Fruit fly (Drosophila melanogaster): ENCODE measurements around the gene CG15365.
A peak's percentile ranks its signal among the peaks of the same experiment; 100 is the strongest.
"Not testable (repeated sequence)": the region's sequence is repeated elsewhere in the genome, so short reads cannot be mapped to it uniquely, and the experiment has no call there.

Gene CG15365

DNA sequence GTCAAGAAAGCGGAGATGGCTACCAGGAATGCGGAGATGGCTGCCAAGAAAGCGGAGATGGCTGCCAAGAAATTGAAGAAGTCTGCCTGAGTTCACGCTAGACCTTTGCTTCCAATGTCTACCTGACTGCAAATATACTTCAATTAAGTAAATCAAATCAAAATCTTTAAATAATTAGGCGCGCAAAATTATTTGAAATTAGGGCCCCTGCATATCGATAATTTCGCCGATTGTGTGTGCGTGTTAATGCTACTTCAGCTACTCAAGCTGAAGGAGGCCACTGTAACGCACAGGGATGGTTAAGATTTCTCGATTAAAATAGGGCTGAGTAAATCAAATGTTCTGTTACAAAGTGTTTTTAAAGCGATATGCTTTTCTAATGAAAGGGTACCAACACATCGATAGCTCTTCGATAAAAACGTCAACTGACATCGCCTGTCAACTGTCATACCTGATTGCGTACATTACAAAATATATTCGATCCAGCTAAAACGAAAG is 20.2 kb upstream of the CG15365 start, which contains the start of gene CG6999:
TSS of gene CG6999 (plus strand) at position 448 of the 498 bp plus-strand sequence.
- not testable (repeated sequence) for TF ChIP-seq bab1, Crg-1, ovo (GFP tag; optimal IDR thresholded peaks at IDR 0.05)

DNA sequence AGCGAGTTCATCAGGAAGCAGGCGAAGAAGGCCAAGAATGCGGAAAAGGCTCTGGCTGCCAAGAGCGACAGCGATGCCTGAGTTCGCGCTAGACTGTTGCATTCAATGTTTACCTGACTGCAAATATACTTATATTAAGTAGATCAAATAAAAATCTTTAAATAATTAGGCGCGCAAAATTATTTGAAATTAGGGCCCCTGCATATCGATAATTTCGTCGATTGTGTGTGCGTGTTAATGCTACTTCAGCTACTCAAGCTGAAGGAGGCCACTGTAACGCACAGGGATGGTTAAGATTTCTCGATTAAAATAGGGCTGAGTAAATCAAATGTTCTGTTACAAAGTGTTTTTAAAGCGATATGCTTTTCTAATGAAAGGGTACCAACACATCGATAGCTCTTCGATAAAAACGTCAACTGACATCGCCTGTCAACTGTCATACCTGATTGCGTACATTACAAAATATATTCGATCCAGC is 19.0 kb upstream of the CG15365 start, which contains the start of gene CG32706:
TSS of gene CG32706 (plus strand) at position 428 of the 478 bp plus-strand sequence.
- not testable (repeated sequence) for TF ChIP-seq Crg-1 (GFP tag; optimal IDR thresholded peaks at IDR 0.05); CG5204 (GFP tag; optimal IDR thresholded peaks at IDR 0.05); kay (GFP tag; ENCODE audit: borderline replicate concordance)

DNA sequence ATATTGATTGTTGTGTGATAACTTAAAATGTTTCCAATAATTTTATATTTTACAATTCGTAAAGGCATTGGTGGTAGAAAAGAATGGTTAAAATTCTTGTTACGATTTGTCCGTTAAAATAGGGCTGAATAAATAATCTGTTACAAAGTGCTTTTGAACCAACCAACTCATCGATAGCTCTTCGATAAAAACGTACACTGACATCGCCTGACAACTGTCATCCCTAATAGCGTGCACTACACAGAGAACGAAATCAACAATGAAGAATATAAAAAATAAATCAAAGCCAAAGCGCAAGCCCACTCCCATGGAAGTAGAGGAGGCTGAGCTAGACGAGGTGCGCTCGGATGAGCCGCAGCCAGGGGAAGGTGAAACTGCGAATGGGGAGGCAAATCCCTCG is 17.9 kb upstream of the CG15365 start, which contains the start of gene CG32708:
TSS of gene CG32708 (plus strand) at position 207 of the 400 bp plus-strand sequence.
- no peak for TF ChIP-seq ovo (GFP tag; optimal IDR thresholded peaks at IDR 0.05)
- TF ChIP-seq Crg-1 (GFP tag; optimal IDR thresholded peaks at IDR 0.05), result no peak
- no peak for TF ChIP-seq CG12768 (GFP tag; optimal IDR thresholded peaks at IDR 0.05)
- TF ChIP-seq CG7101 (tag; optimal IDR thresholded peaks at IDR 0.05), result no peak
- TF ChIP-seq Mnt (GFP tag; optimal IDR thresholded peaks at IDR 0.05), result peak; percentile 43
- no peak for TF ChIP-seq CG1620 (GFP tag; optimal IDR thresholded peaks at IDR 0.05)
- peak; percentile 66 for TF ChIP-seq bab1 (GFP tag; optimal IDR thresholded peaks at IDR 0.05)

DNA sequence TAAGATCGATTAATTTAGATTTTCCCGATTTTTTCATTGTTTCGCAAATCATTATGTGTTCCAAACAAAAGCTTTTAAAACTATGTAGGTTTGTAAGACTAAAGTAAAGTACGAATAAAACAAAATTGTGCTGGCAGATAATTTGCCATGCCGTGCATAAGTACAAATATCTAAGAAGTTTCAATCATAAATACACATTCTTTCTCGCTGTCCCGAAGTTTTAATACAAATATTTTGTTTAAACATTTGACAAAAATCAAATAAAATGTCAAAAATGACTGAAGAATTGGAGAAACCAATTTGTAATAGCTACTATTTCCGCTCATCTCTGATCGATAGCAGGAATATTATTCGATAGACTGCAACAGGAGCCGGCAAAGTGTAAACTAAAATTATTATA is 14.8 kb upstream of the CG15365 start, which contains the start of gene APC4:
TSS of gene APC4 (plus strand) at position 332 of the 400 bp plus-strand sequence.
- TF ChIP-seq ovo (GFP tag; optimal IDR thresholded peaks at IDR 0.05) (no peak), kay (GFP tag; ENCODE audit: borderline replicate concordance) (no peak), CG12768 (GFP tag; optimal IDR thresholded peaks at IDR 0.05) (no peak), cnc (optimal IDR thresholded peaks at IDR 0.05) (no peak), Mnt (GFP tag; optimal IDR thresholded peaks at IDR 0.05) (no peak), CG11617 (GFP tag; optimal IDR thresholded peaks at IDR 0.05) (peak; percentile 26), CG33017 (tag; optimal IDR thresholded peaks at IDR 0.05) (no peak), CG7045 (GFP tag; optimal IDR thresholded peaks at IDR 0.05) (no peak), CG1620 (GFP tag; optimal IDR thresholded peaks at IDR 0.05) (peak; percentile 9), CG5204 (GFP tag; optimal IDR thresholded peaks at IDR 0.05) (no peak), toe (GFP tag; optimal IDR thresholded peaks at IDR 0.05) (peak; percentile 65), tj (GFP tag; optimal IDR thresholded peaks at IDR 0.05) (peak; percentile 20), CG14711 (tag; optimal IDR thresholded peaks at IDR 0.05) (peak; percentile 2), Clk (GFP tag; optimal IDR thresholded peaks at IDR 0.05) (no peak), cic (GFP tag; optimal IDR thresholded peaks at IDR 0.05) (no peak), Crg-1 (GFP tag; optimal IDR thresholded peaks at IDR 0.05) (no peak), CG7101 (tag; optimal IDR thresholded peaks at IDR 0.05) (peak; percentile 33), Hr96 (GFP tag; optimal IDR thresholded peaks at IDR 0.05) (no peak), bab1 (GFP tag; optimal IDR thresholded peaks at IDR 0.05) (no peak), pad (GFP tag; optimal IDR thresholded peaks at IDR 0.05) (peak; percentile 31)

DNA sequence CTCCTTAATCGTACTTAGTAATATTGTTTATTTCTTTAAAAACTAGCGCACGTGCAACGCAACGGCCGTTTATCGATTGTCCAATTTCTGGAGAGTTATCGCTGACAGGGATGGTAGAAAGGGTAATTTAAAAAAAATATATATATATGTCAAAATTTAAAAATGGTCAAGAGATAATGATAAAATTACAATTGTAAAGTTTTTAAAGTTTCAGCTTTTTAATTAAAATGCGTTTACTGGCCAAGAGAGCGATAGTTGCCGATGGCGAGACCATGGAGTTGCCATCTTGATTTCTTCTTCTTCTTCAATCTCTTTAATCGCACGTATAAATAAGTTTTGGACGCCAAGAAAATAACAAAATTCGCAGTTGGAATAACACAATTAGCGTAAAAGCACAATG is 13.2 kb upstream of the CG15365 start, which contains the start of the genes CG7246 and HP1b:
TSS of gene CG7246 (minus strand) at position 96 of the 400 bp plus-strand sequence.
TSS of gene HP1b (plus strand) at position 102 of the 400 bp plus-strand sequence.
- TF ChIP-seq CG1620 (GFP tag; optimal IDR thresholded peaks at IDR 0.05), result peak; percentile 59
- TF ChIP-seq CG33017 (tag; optimal IDR thresholded peaks at IDR 0.05), result peak; percentile 20
- peak; percentile 43 for TF ChIP-seq tj (GFP tag; optimal IDR thresholded peaks at IDR 0.05)
- no peak for TF ChIP-seq Hr96 (GFP tag; optimal IDR thresholded peaks at IDR 0.05)
- TF ChIP-seq CG14711 (tag; optimal IDR thresholded peaks at IDR 0.05), result peak; percentile 79
- peak; percentile 90 for TF ChIP-seq bab1 (GFP tag; optimal IDR thresholded peaks at IDR 0.05)
- TF ChIP-seq Crg-1 (GFP tag; optimal IDR thresholded peaks at IDR 0.05), result no peak
- TF ChIP-seq cnc (optimal IDR thresholded peaks at IDR 0.05), result no peak
- peak; percentile 97 for TF ChIP-seq Mnt (GFP tag; optimal IDR thresholded peaks at IDR 0.05)
- TF ChIP-seq cic (GFP tag; optimal IDR thresholded peaks at IDR 0.05), result no peak
- peak; percentile 40 for TF ChIP-seq CG7045 (GFP tag; optimal IDR thresholded peaks at IDR 0.05)
- peak; percentile 11 for TF ChIP-seq CG12768 (GFP tag; optimal IDR thresholded peaks at IDR 0.05)
- peak; percentile 73 for TF ChIP-seq CG7101 (tag; optimal IDR thresholded peaks at IDR 0.05)
- TF ChIP-seq Clk (GFP tag; optimal IDR thresholded peaks at IDR 0.05), result no peak
- TF ChIP-seq pad (GFP tag; optimal IDR thresholded peaks at IDR 0.05), result peak; percentile 24
- TF ChIP-seq kay (GFP tag; ENCODE audit: borderline replicate concordance), result no peak
- TF ChIP-seq toe (GFP tag; optimal IDR thresholded peaks at IDR 0.05), result peak; percentile 28
- peak; percentile 72 for TF ChIP-seq CG11617 (GFP tag; optimal IDR thresholded peaks at IDR 0.05)
- peak; percentile 60 for TF ChIP-seq CG5204 (GFP tag; optimal IDR thresholded peaks at IDR 0.05)
- TF ChIP-seq ovo (GFP tag; optimal IDR thresholded peaks at IDR 0.05), result no peak

DNA sequence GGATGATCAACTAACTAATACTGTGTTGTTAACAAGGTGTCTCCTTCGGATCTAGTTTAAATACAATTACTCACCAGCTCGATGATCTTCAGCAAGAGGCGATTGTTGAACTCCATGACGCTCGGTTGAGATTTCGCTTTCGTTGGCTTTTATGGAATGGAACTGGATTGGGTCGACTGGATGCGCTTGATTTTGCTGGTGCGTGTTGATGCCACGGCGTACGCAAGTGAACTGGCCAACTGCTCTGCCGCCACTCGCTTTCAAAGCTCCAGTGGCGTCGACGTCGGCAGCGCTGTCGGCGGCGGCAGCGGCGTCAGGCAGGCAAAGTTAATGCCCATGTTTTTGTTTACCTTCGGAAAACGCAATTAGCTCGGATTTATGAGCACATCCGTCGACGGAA is 10.5 kb upstream of the CG15365 start, which contains the start of gene CG44325:
TSS of gene CG44325 (minus strand) at position 237 of the 400 bp plus-strand sequence.
- no peak for TF ChIP-seq Mnt (GFP tag; optimal IDR thresholded peaks at IDR 0.05)
- TF ChIP-seq bab1 (GFP tag; optimal IDR thresholded peaks at IDR 0.05), result peak; percentile 27

DNA sequence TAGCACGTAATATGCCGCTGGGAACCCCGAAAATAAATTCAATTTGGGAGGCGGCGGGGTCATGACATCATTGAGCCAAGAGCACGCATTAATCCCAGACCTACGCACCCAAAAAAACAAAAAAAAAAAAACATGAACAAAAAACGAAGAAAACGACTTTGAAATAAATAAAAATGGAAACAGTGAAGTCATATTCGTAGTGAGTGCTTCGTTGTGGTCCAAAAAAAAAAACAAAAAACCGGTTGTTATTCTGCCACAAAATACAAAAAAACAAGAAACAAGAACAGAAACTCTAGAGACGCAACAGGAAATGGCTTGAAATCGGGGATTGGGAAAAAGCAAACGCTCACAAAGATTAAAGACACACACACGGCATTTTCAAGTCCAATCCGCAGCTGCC is 9.8 kb upstream of the CG15365 start:
- TF ChIP-seq Clk (GFP tag; optimal IDR thresholded peaks at IDR 0.05) (no peak), CG7101 (tag; optimal IDR thresholded peaks at IDR 0.05) (no peak), CG12768 (GFP tag; optimal IDR thresholded peaks at IDR 0.05) (no peak), CG7045 (GFP tag; optimal IDR thresholded peaks at IDR 0.05) (no peak), CG5204 (GFP tag; optimal IDR thresholded peaks at IDR 0.05) (no peak), CG14711 (tag; optimal IDR thresholded peaks at IDR 0.05) (no peak), CG1620 (GFP tag; optimal IDR thresholded peaks at IDR 0.05) (no peak), CG11617 (GFP tag; optimal IDR thresholded peaks at IDR 0.05) (no peak), kay (GFP tag; ENCODE audit: borderline replicate concordance) (no peak), cnc (optimal IDR thresholded peaks at IDR 0.05) (no peak)
